Fruit fly (Drosophila melanogaster): ENCODE data around the gene CG14625.

The CG14625 gene

dm6 chrX:1199246-1199645 lies at the start of gene CG14625:
Gene CG14625, plus strand, starts transcription at chrX:1199546.
- TF ChIP-seq CG31627 (GFP tag; optimal IDR thresholded peaks at IDR 0.05) (no peak), acj6 (GFP tag; optimal IDR thresholded peaks at IDR 0.05) (no peak)

- TF ChIP-seq Gug (GFP tag; IDR thresholded peaks at IDR 0.05) (no peak), net (GFP tag; optimal IDR thresholded peaks at IDR 0.05) (no peak), eg (GFP tag; IDR thresholded peaks at IDR 0.05) (no peak), CG8632 (GFP tag; optimal IDR thresholded peaks at IDR 0.05) (no peak), esn (GFP tag; optimal IDR thresholded peaks at IDR 0.05) (no peak), Lpt (GFP tag; optimal IDR thresholded peaks at IDR 0.05) (no peak), CG32006 (GFP tag; optimal IDR thresholded peaks at IDR 0.05) (no peak), CG1621 (tag; optimal IDR thresholded peaks at IDR 0.05) (no peak), CG4318 (GFP tag; optimal IDR thresholded peaks at IDR 0.05) (no peak), Eip93F (GFP tag; optimal IDR thresholded peaks at IDR 0.05) (no peak), salr (GFP tag; optimal IDR thresholded peaks at IDR 0.05) (no peak), CG6163 (GFP tag; IDR thresholded peaks at IDR 0.05) (no peak), CG7368 (GFP tag; optimal IDR thresholded peaks at IDR 0.05) (no peak), CG11762 (GFP tag; optimal IDR thresholded peaks at IDR 0.05; ENCODE audit: insufficient read depth) (no peak)
Measured at dm6 chrX:1161913-1162439, 37.4 kb upstream of the CG14625 start, which contains the start of gene eIF4E7. Gene eIF4E7, minus strand, starts transcription at chrX:1162389.

dm6 chrX:1170117-1170878 lies 29.0 kb upstream of the CG14625 start, which contains the start of gene CG11378:
Gene CG11378, plus strand, starts transcription at chrX:1170828.
- TF ChIP-seq Sox14 (GFP tag; optimal IDR thresholded peaks at IDR 0.05) (no peak), eg (GFP tag; IDR thresholded peaks at IDR 0.05) (no peak), Eip78C (GFP tag) (peak; percentile 24), Ets21C (GFP tag; optimal IDR thresholded peaks at IDR 0.05) (no peak), svp (GFP tag) (peak; percentile 50), CG31627 (GFP tag; optimal IDR thresholded peaks at IDR 0.05) (no peak), CG15336 (GFP tag; IDR thresholded peaks at IDR 0.05) (no peak), CG8632 (GFP tag; optimal IDR thresholded peaks at IDR 0.05) (no peak), CG8119 (GFP tag; IDR thresholded peaks at IDR 0.05) (no peak), ss (GFP tag; optimal IDR thresholded peaks at IDR 0.05) (no peak)

dm6 chrX:1171018-1171417 lies 28.3 kb upstream of the CG14625 start:
- TF ChIP-seq Hr4 (GFP tag; optimal IDR thresholded peaks at IDR 0.05) (peak; percentile 26), CG4318 (GFP tag; optimal IDR thresholded peaks at IDR 0.05) (no peak), pdm3 (GFP tag; optimal IDR thresholded peaks at IDR 0.05) (peak; percentile 58), Eip78C (GFP tag) (peak; percentile 78), CG8319 (GFP tag; optimal IDR thresholded peaks at IDR 0.05) (no peak), fd85E (GFP tag; optimal IDR thresholded peaks at IDR 0.05) (no peak), dsx (GFP tag; optimal IDR thresholded peaks at IDR 0.05; ENCODE audit: poor library complexity, severe bottlenecking) (peak; percentile 30), Hr38 (GFP tag; optimal IDR thresholded peaks at IDR 0.05) (no peak), esn (GFP tag; optimal IDR thresholded peaks at IDR 0.05) (peak; percentile 70), CG11762 (GFP tag; optimal IDR thresholded peaks at IDR 0.05; ENCODE audit: insufficient read depth) (peak; percentile 30), CG34406 (GFP tag; optimal IDR thresholded peaks at IDR 0.05) (peak; percentile 53), CG11294 (GFP tag; IDR thresholded peaks at IDR 0.05) (no peak), spab (GFP tag; optimal IDR thresholded peaks at IDR 0.05) (peak; percentile 50), CG6808 (GFP tag; optimal IDR thresholded peaks at IDR 0.05) (peak; percentile 69), CG6854 (GFP tag; optimal IDR thresholded peaks at IDR 0.05) (peak; percentile 30), CG15336 (GFP tag; IDR thresholded peaks at IDR 0.05) (no peak), CG10669 (GFP tag; optimal IDR thresholded peaks at IDR 0.05) (peak; percentile 57), CG16779 (tag; optimal IDR thresholded peaks at IDR 0.05) (peak; percentile 26), CG1621 (tag; optimal IDR thresholded peaks at IDR 0.05) (no peak), cyc (GFP tag; optimal IDR thresholded peaks at IDR 0.05) (peak; percentile 49), Sox14 (GFP tag; optimal IDR thresholded peaks at IDR 0.05) (peak; percentile 55), Sox102F (GFP tag; optimal IDR thresholded peaks at IDR 0.05) (peak; percentile 60), OdsH (GFP tag; optimal IDR thresholded peaks at IDR 0.05) (peak; percentile 57), vri (GFP tag; optimal IDR thresholded peaks at IDR 0.05) (peak; percentile 78), CG3919 (GFP tag; optimal IDR thresholded peaks at IDR 0.05) (peak; percentile 44), CG9139 (GFP tag; optimal IDR thresholded peaks at IDR 0.05) (peak; percentile 19), Eip75B (GFP tag; optimal IDR thresholded peaks at IDR 0.05) (peak; percentile 55), acj6 (GFP tag; optimal IDR thresholded peaks at IDR 0.05) (peak; percentile 47), Ets21C (GFP tag; optimal IDR thresholded peaks at IDR 0.05) (peak; percentile 42)

Data from whole organism, prepupa.